Worm (Caenorhabditis elegans) whole organism, young adult: Measurements from ENCODE around the gene mrpl-40.

Experiments
- F10E7.11 ChIP-seq: sonication (generic microtip); optimal IDR thresholded peaks from 2 replicates; lab custom pipeline; 2017; ENCODE audit warnings: mild to moderate bottlenecking, missing genetic modification characterization, moderate library complexity, missing compliant biosample characterization
- F23B12.7 ChIP-seq: sonication (generic microtip); optimal IDR thresholded peaks from 2 replicates; lab custom pipeline; 2017; ENCODE audit warnings: missing genetic modification characterization, mild to moderate bottlenecking, missing compliant biosample characterization, antibody characterized with exemption, moderate library complexity; ENCODE audit not compliant: insufficient read depth
- K11D2.4 ChIP-seq: fragments of 200-800 bp; sonication (Bioruptor generic); IDR thresholded peaks from 2 replicates; pipeline ENCODE4 v1.3.6; 2022; ENCODE audit warnings: missing genetic modification reagents, missing genetic modification characterization, missing compliant biosample characterization
- Y79H2A.3 ChIP-seq: fragments of 200-800 bp; sonication (Bioruptor generic); conservative IDR thresholded peaks from 2 replicates; pipeline ENCODE4 v1.3.6; 2022; ENCODE audit warnings: missing genetic modification reagents, missing genetic modification characterization, missing compliant biosample characterization
- ZK185.1 ChIP-seq: sonication (generic microtip); optimal IDR thresholded peaks from 2 replicates; lab custom pipeline; 2016; ENCODE audit warnings: mild to moderate bottlenecking, missing genetic modification characterization, missing compliant biosample characterization; ENCODE audit not compliant: poor library complexity, severe bottlenecking
- ama-1 ChIP-seq, 3 experiments: fragments of 150-350 bp in 1 of 3; sonication (generic microtip) in 2 of 3; optimal IDR thresholded peaks; 2 replicates each; lab custom pipeline; 2014 to 2018; ENCODE audit warnings: missing biosample characterization in 2 of 3, missing genetic modification characterization in 2 of 3, missing genetic modification reagents in 2 of 3
- aptf-3 ChIP-seq: fragments of 200-800 bp; sonication (Bioruptor generic); IDR thresholded peaks from 2 replicates; pipeline ENCODE4 v1.3.6; 2022; ENCODE audit warnings: missing genetic modification characterization, missing compliant biosample characterization
- atf-7 ChIP-seq: sonication (generic microtip); optimal IDR thresholded peaks from 2 replicates; lab custom pipeline; 2017; ENCODE audit warnings: mild to moderate bottlenecking, missing genetic modification characterization, missing compliant biosample characterization
- athp-1 ChIP-seq: sonication (generic microtip); optimal IDR thresholded peaks from 2 replicates; lab custom pipeline; 2017; ENCODE audit warnings: mild to moderate bottlenecking, missing genetic modification characterization, missing compliant biosample characterization
- attf-5 ChIP-seq: fragments of 200-800 bp; sonication (Bioruptor generic); optimal IDR thresholded peaks from 2 replicates; lab custom pipeline; 2018; ENCODE audit warnings: mild to moderate bottlenecking, missing genetic modification characterization, missing compliant biosample characterization
- bed-2 ChIP-seq: fragments of 200-800 bp; sonication (Bioruptor generic); IDR thresholded peaks from 2 replicates; pipeline ENCODE4 v1.3.6; 2022; ENCODE audit warnings: missing genetic modification reagents, missing genetic modification characterization, missing compliant biosample characterization
- ccch-3 ChIP-seq: fragments of 200-800 bp; sonication (Bioruptor generic); optimal IDR thresholded peaks from 2 replicates; lab custom pipeline; 2018; ENCODE audit warnings: mild to moderate bottlenecking, missing genetic modification characterization, missing compliant biosample characterization
- cebp-1 ChIP-seq, 2 experiments: fragments of 200-800 bp in 1 of 2; sonication (Bioruptor generic) in 1 of 2; sonication (generic microtip) in 1 of 2; IDR thresholded peaks in 1 of 2; optimal IDR thresholded peaks in 1 of 2; 2 replicates each; pipeline versions ENCODE4 v1.3.6 to Lab custom; 2017 to 2022; ENCODE audit warnings: missing compliant biosample characterization in 2 of 2, missing genetic modification characterization in 2 of 2, mild to moderate bottlenecking in 1 of 2, missing genetic modification reagents in 1 of 2, moderate library complexity in 1 of 2
- ceh-100 ChIP-seq: fragments of 200-800 bp; sonication (Bioruptor generic); IDR thresholded peaks from 2 replicates; pipeline ENCODE4 v1.3.6; 2022; ENCODE audit warnings: missing genetic modification reagents, missing genetic modification characterization, missing compliant biosample characterization
- ceh-40 ChIP-seq: fragments of 200-800 bp; sonication (Bioruptor generic); IDR thresholded peaks from 2 replicates; pipeline ENCODE4 v1.3.6; 2022; ENCODE audit warnings: missing genetic modification characterization, missing compliant biosample characterization
- dox-1 ChIP-seq: fragments of 200-800 bp; sonication (Bioruptor generic); IDR thresholded peaks from 2 replicates; pipeline ENCODE4 v1.3.6; 2022; ENCODE audit warnings: missing genetic modification reagents, missing genetic modification characterization, missing compliant biosample characterization
- egl-18 ChIP-seq: fragments of 200-800 bp; sonication (Bioruptor generic); IDR thresholded peaks from 2 replicates; pipeline ENCODE4 v1.3.6; 2022; ENCODE audit warnings: missing genetic modification reagents, missing genetic modification characterization, missing compliant biosample characterization
- egrh-3 ChIP-seq: fragments of 200-800 bp; sonication (Bioruptor generic); IDR thresholded peaks from 2 replicates; pipeline ENCODE4 v1.3.6; 2022; ENCODE audit warnings: missing genetic modification reagents, missing genetic modification characterization, missing compliant biosample characterization
- ekl-4 ChIP-seq: fragments of 200-800 bp; sonication (Bioruptor generic); IDR thresholded peaks from 2 replicates; pipeline ENCODE4 v1.3.6; 2022; ENCODE audit warnings: missing genetic modification reagents, missing genetic modification characterization, missing compliant biosample characterization
- hmg-1.2 ChIP-seq: fragments of 200-800 bp; sonication (Bioruptor generic); IDR thresholded peaks from 2 replicates; pipeline ENCODE4 v1.3.6; 2022; ENCODE audit warnings: missing genetic modification reagents, missing genetic modification characterization, missing compliant biosample characterization
- hsf-1 ChIP-seq: fragments of 200-800 bp; sonication (Bioruptor generic); IDR thresholded peaks from 2 replicates; pipeline ENCODE4 v1.3.6; 2022; ENCODE audit warnings: missing genetic modification reagents, missing genetic modification characterization, missing compliant biosample characterization
- lin-26 ChIP-seq: fragments of 200-800 bp; sonication (Bioruptor generic); IDR thresholded peaks from 2 replicates; pipeline ENCODE4 v1.3.6; 2022; ENCODE audit warnings: missing genetic modification reagents, missing genetic modification characterization, missing compliant biosample characterization
- madf-3 ChIP-seq: fragments of 200-800 bp; sonication (Bioruptor generic); IDR thresholded peaks from 2 replicates; pipeline ENCODE4 v1.3.6; 2022; ENCODE audit warnings: missing genetic modification reagents, missing genetic modification characterization, missing compliant biosample characterization
- madf-6 ChIP-seq: fragments of 200-800 bp; sonication (Bioruptor generic); IDR thresholded peaks from 2 replicates; pipeline ENCODE4 v1.3.6; 2022; ENCODE audit warnings: missing genetic modification reagents, missing genetic modification characterization, missing compliant biosample characterization
- mcd-1 ChIP-seq: fragments of 200-800 bp; sonication (Bioruptor generic); IDR thresholded peaks from 2 replicates; pipeline ENCODE4 v1.3.6; 2022; ENCODE audit warnings: missing genetic modification reagents, missing genetic modification characterization, missing compliant biosample characterization
- mel-28 ChIP-seq: sonication (generic microtip); optimal IDR thresholded peaks from 2 replicates; lab custom pipeline; 2016; ENCODE audit warnings: borderline replicate concordance, mild to moderate bottlenecking, missing genetic modification characterization, missing compliant biosample characterization
- mes-4 ChIP-seq: sonication (generic microtip); optimal IDR thresholded peaks from 2 replicates; lab custom pipeline; 2016; ENCODE audit warnings: missing genotype, missing genetic modification characterization, missing compliant biosample characterization
- nfyb-1 ChIP-seq: fragments of 200-800 bp; sonication (Bioruptor generic); IDR thresholded peaks from 2 replicates; pipeline ENCODE4 v1.3.6; 2022; ENCODE audit warnings: missing genetic modification reagents, missing genetic modification characterization, missing compliant biosample characterization
- nhr-120 ChIP-seq: fragments of 200-800 bp; sonication (Bioruptor generic); IDR thresholded peaks from 2 replicates; pipeline ENCODE4 v1.3.6; 2022; ENCODE audit warnings: missing genetic modification characterization, missing compliant biosample characterization
- pbrm-1 ChIP-seq: fragments of 200-800 bp; sonication (Bioruptor generic); IDR thresholded peaks from 2 replicates; pipeline ENCODE4 v1.3.6; 2022; ENCODE audit warnings: missing genetic modification reagents, missing genetic modification characterization, missing compliant biosample characterization
- rcor-1 ChIP-seq: fragments of 200-800 bp; sonication (Bioruptor generic); IDR thresholded peaks from 2 replicates; pipeline ENCODE4 v1.3.6; 2022; ENCODE audit warnings: missing genetic modification reagents, missing genetic modification characterization, missing compliant biosample characterization
- sdz-38 ChIP-seq: sonication (generic microtip); optimal IDR thresholded peaks from 2 replicates; lab custom pipeline; 2016; ENCODE audit warnings: missing genotype, missing genetic modification characterization, missing compliant biosample characterization
- snpc-3.4 ChIP-seq: sonication (generic microtip); optimal IDR thresholded peaks from 2 replicates; lab custom pipeline; 2017; ENCODE audit warnings: missing genetic modification characterization, mild to moderate bottlenecking, missing compliant biosample characterization, antibody characterized with exemption, moderate library complexity, missing genotype, missing genetic modification reagents
- snpc-4 ChIP-seq, 5 experiments: fragments of 150-350 bp in 1 of 5; sonication (generic microtip) in 4 of 5; optimal IDR thresholded peaks; 2 replicates each; lab custom pipeline; 2014 to 2018; ENCODE audit warnings: missing genetic modification characterization in 5 of 5, missing biosample characterization in 3 of 5, antibody characterized with exemption in 2 of 5, mild to moderate bottlenecking in 2 of 5, missing compliant biosample characterization in 2 of 5, missing genotype in 2 of 5, moderate library complexity in 2 of 5, missing genetic modification reagents in 1 of 5
- somi-1 ChIP-seq: fragments of 200-800 bp; sonication (Bioruptor generic); optimal IDR thresholded peaks from 2 replicates; lab custom pipeline; 2018; ENCODE audit warnings: mild to moderate bottlenecking, missing genetic modification characterization, missing compliant biosample characterization
- sptf-2 ChIP-seq: fragments of 200-800 bp; sonication (Bioruptor generic); optimal IDR thresholded peaks from 2 replicates; lab custom pipeline; 2018; ENCODE audit warnings: mild to moderate bottlenecking, missing genetic modification characterization, missing compliant biosample characterization
- tbp1 ChIP-seq: fragments of 200-800 bp; sonication (Bioruptor generic); optimal IDR thresholded peaks from 2 replicates; lab custom pipeline; 2018; ENCODE audit warnings: mild to moderate bottlenecking, missing genetic modification characterization, missing compliant biosample characterization
- tbx-9 ChIP-seq: sonication (generic microtip); optimal IDR thresholded peaks from 2 replicates; lab custom pipeline; 2016; ENCODE audit warnings: borderline replicate concordance, missing genetic modification characterization, inconsistent platforms, missing compliant biosample characterization
- tlf-1 ChIP-seq: fragments of 200-800 bp; sonication (Bioruptor generic); optimal IDR thresholded peaks from 2 replicates; lab custom pipeline; 2018; ENCODE audit warnings: mild to moderate bottlenecking, missing genetic modification characterization, missing compliant biosample characterization
- zfh-2 ChIP-seq: fragments of 200-800 bp; sonication (Bioruptor generic); conservative IDR thresholded peaks from 2 replicates; pipeline ENCODE4 v1.3.6; 2022; ENCODE audit warnings: missing genetic modification reagents, missing genetic modification characterization, missing compliant biosample characterization
- ztf-22 ChIP-seq: fragments of 200-800 bp; sonication (Bioruptor generic); optimal IDR thresholded peaks from 2 replicates; lab custom pipeline; 2018; ENCODE audit warnings: mild to moderate bottlenecking, missing genetic modification characterization, moderate library complexity, missing compliant biosample characterization
- ztf-25 ChIP-seq: fragments of 200-800 bp; sonication (Bioruptor generic); IDR thresholded peaks from 2 replicates; pipeline ENCODE4 v1.3.6; 2022; ENCODE audit warnings: missing genetic modification reagents, missing genetic modification characterization, missing compliant biosample characterization
- ztf-26 ChIP-seq: sonication (generic microtip); optimal IDR thresholded peaks from 2 replicates; lab custom pipeline; 2017; ENCODE audit warnings: missing genetic modification characterization, missing compliant biosample characterization
- ztf-28 ChIP-seq: fragments of 200-800 bp; sonication (Bioruptor generic); IDR thresholded peaks from 2 replicates; pipeline ENCODE4 v1.3.6; 2022; ENCODE audit warnings: missing genetic modification reagents, missing genetic modification characterization, missing compliant biosample characterization
- ztf-6 ChIP-seq: fragments of 200-800 bp; sonication (Bioruptor generic); IDR thresholded peaks from 2 replicates; pipeline ENCODE4 v1.3.6; 2022; ENCODE audit warnings: missing genetic modification reagents, missing genetic modification characterization, missing compliant biosample characterization

Gene mrpl-40

DNA sequence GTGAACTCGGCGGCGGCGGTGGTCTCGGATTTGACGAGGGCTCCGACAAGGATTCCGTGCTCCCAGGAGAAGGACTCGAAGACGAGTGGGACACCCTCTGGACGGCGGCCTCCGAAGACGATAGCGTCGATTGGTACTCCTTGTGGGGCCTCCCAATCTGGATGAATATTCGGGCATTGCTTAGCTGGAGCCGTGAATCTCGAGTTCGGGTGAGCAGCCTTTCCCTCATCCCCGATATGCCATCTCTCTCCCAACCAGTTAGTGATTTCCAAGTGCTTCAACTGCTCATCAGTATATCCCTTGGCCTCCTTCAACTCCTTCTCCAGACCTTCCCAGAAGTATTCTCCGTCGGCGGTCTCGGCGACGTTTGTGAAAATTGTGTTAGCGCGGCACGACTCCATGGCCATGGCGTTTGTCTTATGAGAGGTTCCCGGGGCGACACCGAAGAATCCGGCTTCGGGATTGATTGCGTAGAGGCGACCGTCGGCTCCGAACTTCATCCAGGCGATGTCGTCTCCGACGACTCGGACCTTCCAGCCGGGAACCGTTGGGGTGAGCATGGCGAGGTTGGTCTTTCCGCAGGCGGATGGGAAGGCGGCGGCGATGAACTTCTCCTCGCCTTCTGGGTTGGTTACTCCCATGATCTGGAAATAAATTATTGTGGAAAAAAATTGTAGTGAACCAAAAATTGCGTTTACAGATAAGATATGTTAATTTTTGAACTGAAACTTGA lies 23.6 kb upstream of the mrpl-40 start:
- TF ChIP-seq hsf-1 (GFP tag; lab: Robert Waterston, UW) (no peak), hmg-1.2 (peak; percentile 29; the same call in 1 of the 2 replicates), pbrm-1 (GFP tag; lab: Robert Waterston, UW) (no peak), dox-1 (peak; percentile 69), athp-1 (tag; lab: Kevin White, UChicago) (peak; percentile 18), tbx-9 (tag; lab: Kevin White, UChicago) (no peak), snpc-3.4 (tag; lab: Kevin White, UChicago) (no peak), sptf-2 (no peak), ztf-26 (no peak), K11D2.4 (peak; percentile 60), madf-6 (GFP tag; lab: Robert Waterston, UW) (peak; percentile 20; the same call in 1 of the 2 replicates), lin-26 (GFP tag; lab: Robert Waterston, UW) (peak; percentile 1), zfh-2 (GFP tag; lab: Robert Waterston, UW) (peak; percentile 85), attf-5 (GFP tag; lab: Kevin White, UChicago) (peak; percentile 42), ama-1 (optimal IDR thresholded peaks at IDR 0.05; lab: Kevin White, UChicago) (no peak), ama-1 (GFP tag; optimal IDR thresholded peaks at IDR 0.05; lab: Kevin White, UChicago) (peak in 1 of 2 experiments; percentile 35), F23B12.7 (tag; lab: Kevin White, UChicago) (no peak), ZK185.1 (tag; lab: Kevin White, UChicago) (no peak), nfyb-1 (GFP tag; lab: Robert Waterston, UW) (no peak; the same call in 1 of the 2 replicates), madf-3 (peak; percentile 76), aptf-3 (no peak), tlf-1 (GFP tag; lab: Kevin White, UChicago) (no peak), atf-7 (tag; lab: Kevin White, UChicago) (no peak), egl-18 (GFP tag; lab: Robert Waterston, UW) (0 out of 2 replicates have a peak, but pooled peaks have one; percentile 52), egrh-3 (GFP tag; lab: Robert Waterston, UW) (peak; percentile 72; the same call in 1 of the 2 replicates), ceh-40 (GFP tag; lab: Robert Waterston, UW) (0 out of 2 replicates have a peak, but pooled peaks have one; percentile 52), bed-2 (GFP tag; lab: Robert Waterston, UW) (no peak), ztf-28 (GFP tag; lab: Robert Waterston, UW) (no peak), Y79H2A.3 (0 out of 2 replicates have a peak, but pooled peaks have one; percentile 18), mes-4 (tag; lab: Kevin White, UChicago) (no peak), ccch-3 (GFP tag; lab: Kevin White, UChicago) (no peak), tbp1 (GFP tag; lab: Kevin White, UChicago) (no peak), mcd-1 (GFP tag; lab: Robert Waterston, UW) (peak; percentile 36; the same call in 1 of the 2 replicates), ztf-25 (0 out of 2 replicates have a peak, but pooled peaks have one; percentile 3), mel-28 (no peak), ztf-22 (GFP tag; lab: Kevin White, UChicago) (no peak), somi-1 (GFP tag; lab: Kevin White, UChicago) (peak; percentile 58), rcor-1 (GFP tag; lab: Robert Waterston, UW) (no peak), cebp-1 (GFP tag; IDR thresholded peaks at IDR 0.05; lab: Robert Waterston, UW) (no peak), cebp-1 (tag; optimal IDR thresholded peaks at IDR 0.05; lab: Kevin White, UChicago) (peak; percentile 7), F10E7.11 (no peak), ztf-6 (GFP tag; lab: Robert Waterston, UW) (no peak), ekl-4 (GFP tag; lab: Robert Waterston, UW) (peak; percentile 58; the same call in 1 of the 2 replicates), ceh-100 (GFP tag; lab: Robert Waterston, UW) (0 out of 2 replicates have a peak, but pooled peaks have one; percentile 9), snpc-4 (GFP tag; optimal IDR thresholded peaks at IDR 0.05; lab: Kevin White, UChicago) (no peak), snpc-4 (tag; optimal IDR thresholded peaks at IDR 0.05; lab: Kevin White, UChicago) (no peak), nhr-120 (GFP tag; lab: Robert Waterston, UW) (no peak), sdz-38 (no peak)
